Worm (Caenorhabditis elegans) whole organism, L4/young adult: ENCODE measurements around the gene cogc-6.

Experiments
- dao-5 ChIP-seq: sonication (generic microtip); optimal IDR thresholded peaks from 2 replicates; lab custom pipeline; 2016; ENCODE audit warnings: missing genotype, missing genetic modification characterization, moderate library complexity, missing compliant biosample characterization
- him-1 ChIP-seq: sonication (generic microtip); optimal IDR thresholded peaks from 2 replicates; lab custom pipeline; 2016; ENCODE audit warnings: missing genotype, missing genetic modification reagents, missing genetic modification characterization, missing compliant biosample characterization

- TF ChIP-seq him-1, result no peak
- no peak for TF ChIP-seq dao-5 (tag; lab: Kevin White, UChicago)
These were observed 37.9 kb upstream of the cogc-6 start, which contains the start of gene C16D9.1 for ce11 chrV:8259016-8259415.
